Fruit fly (Drosophila melanogaster) ovary, adult (tissue): ENCODE data around the gene CG31751.

Experiments used
- CG17801 ChIP-seq: fragments of 200-800 bp; optimal IDR thresholded peaks from 2 replicates; lab custom pipeline; 2019; ENCODE audit warnings: missing biosample characterization, mild to moderate bottlenecking, missing genetic modification characterization, moderate library complexity; ENCODE audit not compliant: partially characterized antibody

The CG31751 gene

DNA sequence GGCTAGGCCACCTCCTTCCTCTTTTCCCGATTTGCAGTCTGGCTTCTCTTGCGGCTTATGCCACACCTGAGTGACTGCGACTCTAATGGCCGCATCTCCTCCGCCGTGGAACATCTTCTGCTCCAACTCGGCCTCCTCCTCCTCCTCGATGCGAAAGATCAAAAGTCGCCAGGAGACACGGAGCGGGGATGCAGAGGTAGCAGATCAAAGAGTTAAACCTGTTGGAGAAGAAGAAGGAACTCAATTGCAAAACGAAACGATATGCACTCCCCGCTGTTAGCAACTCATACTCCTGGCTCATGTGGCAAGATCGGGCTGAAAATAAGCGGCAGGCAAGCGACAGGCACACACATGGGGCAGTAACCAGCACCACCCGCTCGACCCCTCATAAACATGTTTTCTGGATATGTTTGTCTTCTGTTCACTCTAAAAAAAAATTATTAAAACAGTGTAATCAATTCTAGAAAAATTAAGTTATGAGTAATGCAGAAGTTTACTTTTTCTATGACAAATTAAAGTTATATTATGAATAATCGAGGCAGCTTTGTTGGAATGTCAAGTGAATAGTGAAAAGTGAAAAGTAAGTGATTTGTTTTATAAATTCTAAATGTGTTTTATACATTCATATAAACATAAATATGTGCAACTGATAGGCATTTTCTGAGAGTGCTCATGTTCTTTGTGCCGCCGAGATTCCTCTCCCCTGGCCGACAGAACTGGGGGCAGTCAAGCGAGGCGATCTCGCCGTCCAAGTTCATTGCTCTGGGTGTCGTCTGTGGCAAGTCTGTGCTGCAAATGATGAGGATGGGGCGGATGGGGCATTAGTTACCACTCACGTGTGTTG lies 12.1 kb upstream of the CG31751 start:
- TF ChIP-seq CG17801 (GFP tag; lab: Kevin White, UChicago) = no peak

DNA sequence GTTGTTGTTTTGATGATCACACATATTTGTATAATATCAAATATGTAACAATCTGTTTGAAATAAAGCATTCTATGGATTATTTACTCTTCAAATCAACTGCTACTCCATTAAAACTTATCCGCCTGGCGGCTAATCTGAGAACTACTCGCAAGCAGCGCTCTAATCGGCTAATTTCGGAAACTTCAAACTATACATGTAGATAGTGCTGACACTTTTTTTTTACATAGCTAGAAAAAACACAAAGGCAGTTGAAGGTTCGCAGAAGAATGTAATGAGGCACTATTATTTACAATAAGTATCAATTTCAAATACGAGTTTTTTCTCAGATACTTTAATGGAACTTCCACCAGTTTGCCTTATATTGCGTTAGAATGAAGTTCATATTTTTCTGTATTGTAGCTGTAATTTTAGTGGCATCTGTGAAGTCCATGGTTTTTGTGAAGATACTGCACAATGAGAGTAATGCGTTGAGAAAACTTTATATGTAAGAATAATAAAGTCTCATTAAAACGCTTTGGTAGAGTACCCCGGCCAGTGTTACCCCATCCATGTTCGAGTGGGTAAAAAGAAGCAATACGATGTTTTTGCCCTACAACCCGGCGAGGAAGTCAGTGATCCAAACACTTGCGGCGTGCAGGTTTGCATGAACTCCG lies 10.9 kb upstream of the CG31751 start:
- no peak for TF ChIP-seq CG17801 (GFP tag; lab: Kevin White, UChicago)

DNA sequence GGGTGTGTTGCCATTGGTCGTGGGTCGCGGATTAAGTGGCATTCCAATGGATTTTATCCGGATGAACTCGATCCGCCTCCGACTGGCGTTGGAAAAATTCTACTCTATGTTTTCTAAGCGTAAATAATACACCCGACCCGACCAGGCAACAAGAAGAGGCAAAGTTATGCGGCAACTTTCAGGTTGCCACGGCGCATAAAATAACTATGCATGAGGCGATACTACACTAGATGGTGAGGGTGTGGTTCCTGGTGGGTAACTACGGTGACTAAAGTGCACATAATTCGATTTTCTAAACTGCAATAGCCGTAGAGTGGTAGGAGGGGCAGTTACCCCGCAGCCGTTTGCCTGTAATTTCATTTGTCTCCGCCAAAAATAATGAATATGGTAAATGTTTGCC lies 5.9 kb upstream of the CG31751 start, which contains the start of gene CG43338:
TSS of gene CG43338 (minus strand) at position 101 of the 400 bp plus-strand sequence.
- no peak for TF ChIP-seq CG17801 (GFP tag; lab: Kevin White, UChicago)

DNA sequence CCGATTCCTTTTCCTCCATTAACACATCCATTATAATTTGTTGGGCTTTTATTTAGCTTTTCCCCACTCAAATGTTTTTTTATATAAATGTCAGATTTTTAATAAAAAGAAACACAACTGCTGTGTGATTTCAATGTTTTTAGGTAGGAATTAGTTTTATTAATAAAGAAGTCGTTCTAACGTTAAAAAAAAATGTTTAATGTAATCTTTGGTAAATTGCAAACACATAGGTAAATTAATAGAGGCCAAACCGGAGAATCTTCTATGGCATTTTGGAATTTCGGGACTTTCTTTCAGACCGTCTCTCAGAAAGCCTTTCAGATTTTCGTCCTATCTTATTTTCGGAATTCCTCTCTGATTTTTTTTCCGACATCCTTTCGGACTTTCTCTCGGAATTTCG lies 3.8 kb upstream of the CG31751 start, which contains the start of gene CG43339:
TSS of gene CG43339 (minus strand) at position 101 of the 400 bp plus-strand sequence.
- TF ChIP-seq CG17801 (GFP tag; lab: Kevin White, UChicago) = no peak

DNA sequence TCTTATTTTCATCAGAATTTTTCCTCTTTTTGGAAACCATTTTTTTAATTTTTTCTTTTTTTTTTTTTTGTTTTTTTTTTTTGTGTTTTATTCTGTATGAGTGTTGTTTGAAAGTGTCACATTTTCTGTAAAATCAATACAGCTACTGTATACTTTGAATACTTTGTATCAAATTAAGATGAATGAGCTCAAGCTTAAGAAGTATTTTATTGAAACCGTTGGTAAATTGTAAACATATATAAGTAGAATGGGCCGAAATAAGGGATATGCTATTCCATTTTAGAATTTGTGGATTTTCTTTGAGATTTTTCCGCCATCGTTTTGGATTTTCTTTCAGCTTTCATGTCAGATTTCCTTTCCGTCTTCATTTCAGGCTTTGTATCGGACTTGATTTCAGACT lies 2.0 kb upstream of the CG31751 start, which contains the start of gene Mst36Fb:
TSS of gene Mst36Fb (minus strand) at position 101 of the 400 bp plus-strand sequence.
- TF ChIP-seq CG17801 (GFP tag; lab: Kevin White, UChicago) = no peak

DNA sequence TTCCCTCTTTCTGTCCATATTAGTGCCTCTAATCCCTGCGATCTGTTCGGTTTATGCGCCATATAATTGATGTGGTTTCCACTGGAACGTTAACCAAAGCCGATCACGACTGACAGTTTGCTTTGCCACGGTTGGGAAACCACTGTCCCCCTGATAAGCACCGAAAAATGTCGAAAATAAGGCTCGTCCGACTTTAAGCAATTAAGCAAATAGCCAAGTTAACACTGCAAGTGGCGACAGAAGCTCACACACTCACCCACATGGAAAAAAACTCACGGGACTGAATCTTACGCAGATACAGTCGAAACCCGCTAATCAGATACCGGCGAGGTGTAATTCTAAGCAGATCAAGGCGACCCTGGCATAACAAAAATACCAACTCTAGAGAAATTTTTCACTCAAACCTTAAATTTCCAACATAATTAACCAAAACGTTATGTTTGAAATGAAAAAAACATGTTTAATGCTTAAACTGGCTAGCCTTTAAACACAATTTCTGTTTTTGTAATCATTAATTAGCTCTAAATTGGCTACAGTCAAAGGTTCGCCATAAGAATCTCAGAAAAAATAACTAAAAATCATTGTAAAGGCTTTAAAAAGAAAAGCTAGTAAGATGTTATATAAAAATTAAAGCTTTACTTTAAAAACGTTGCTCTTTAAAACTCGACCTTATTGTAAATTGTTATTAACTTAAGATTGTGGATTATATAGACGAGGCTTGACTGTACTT lies 1.1 kb downstream of the CG31751 start:
- no peak for TF ChIP-seq CG17801 (GFP tag; lab: Kevin White, UChicago)

DNA sequence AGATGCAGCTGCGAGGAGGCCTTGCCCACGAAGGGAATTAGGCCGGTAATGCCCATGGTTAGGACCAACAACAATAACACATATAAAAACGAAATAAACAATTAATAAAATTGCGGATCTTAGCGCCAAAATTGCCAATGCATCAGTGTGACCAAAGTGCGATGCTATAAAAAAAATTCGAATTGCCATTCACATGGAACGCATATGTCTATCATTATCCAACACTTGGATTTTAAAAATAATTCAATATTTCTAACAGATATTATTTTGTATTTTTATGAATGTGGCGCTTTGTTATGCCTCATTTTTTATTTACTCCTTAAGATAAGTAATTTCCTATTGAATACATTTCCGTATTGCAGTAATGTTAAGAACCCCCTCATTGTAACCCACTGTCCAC lies 4.9 kb downstream of the CG31751 start, which contains the start of gene tos:
TSS of gene tos (minus strand) at position 173 of the 400 bp plus-strand sequence.
- no peak for TF ChIP-seq CG17801 (GFP tag; lab: Kevin White, UChicago)

DNA sequence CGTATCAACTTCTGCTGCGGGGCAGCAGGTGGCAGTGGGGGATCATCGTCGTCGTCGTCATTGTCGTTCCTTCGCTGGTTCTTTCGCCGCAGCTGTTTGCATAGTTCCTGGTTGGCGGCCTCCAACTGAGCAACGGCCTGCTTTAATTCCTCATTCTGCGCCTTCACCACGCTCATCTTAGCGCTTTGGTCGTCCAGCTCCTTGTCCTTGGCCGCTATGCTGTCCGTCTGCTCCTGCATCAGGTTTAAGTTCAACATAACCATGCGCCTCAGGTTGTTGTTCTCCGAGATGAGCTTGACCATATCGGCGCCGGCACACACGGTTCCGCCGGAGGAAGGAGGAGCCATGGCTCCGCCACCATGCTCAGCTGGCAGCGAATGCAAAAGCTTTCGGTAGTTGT lies 10.8 kb downstream of the CG31751 start:
- TF ChIP-seq CG17801 (GFP tag; lab: Kevin White, UChicago) = no peak

DNA sequence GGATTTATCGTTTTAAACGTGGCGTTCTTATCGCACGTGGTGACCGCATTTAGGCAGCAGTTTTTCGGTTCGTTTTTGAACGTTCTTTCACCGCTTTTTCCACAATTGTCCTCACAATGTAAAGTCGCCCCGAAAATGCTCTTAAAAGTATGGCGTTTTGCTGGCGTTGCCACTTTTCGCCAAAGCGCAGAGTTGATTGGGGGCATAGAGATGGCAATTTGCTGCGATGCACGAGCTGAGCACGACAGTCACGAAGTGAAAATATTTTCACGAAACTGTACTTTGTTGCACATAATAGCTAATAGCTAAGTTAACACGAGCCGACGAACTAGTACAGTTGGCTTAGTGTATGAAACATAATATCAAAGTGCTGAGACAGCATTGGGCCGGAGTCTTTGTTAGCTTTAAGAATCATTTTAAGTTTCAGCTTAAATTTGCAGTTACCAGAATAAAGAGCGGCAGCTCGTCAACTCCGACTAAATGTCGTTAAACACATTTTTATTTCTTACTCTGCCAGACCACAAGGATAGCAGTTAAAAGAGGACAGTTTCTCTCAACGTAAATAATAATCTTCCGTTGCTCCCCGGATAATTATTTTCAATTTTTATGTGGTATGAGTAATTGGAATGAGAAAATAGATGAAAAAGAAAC lies 11.8 kb downstream of the CG31751 start, which contains the start of gene msl-1:
TSS of gene msl-1 (minus strand) at position 155 of the 651 bp plus-strand sequence.
- TF ChIP-seq CG17801 (GFP tag; lab: Kevin White, UChicago) = peak; percentile 0

DNA sequence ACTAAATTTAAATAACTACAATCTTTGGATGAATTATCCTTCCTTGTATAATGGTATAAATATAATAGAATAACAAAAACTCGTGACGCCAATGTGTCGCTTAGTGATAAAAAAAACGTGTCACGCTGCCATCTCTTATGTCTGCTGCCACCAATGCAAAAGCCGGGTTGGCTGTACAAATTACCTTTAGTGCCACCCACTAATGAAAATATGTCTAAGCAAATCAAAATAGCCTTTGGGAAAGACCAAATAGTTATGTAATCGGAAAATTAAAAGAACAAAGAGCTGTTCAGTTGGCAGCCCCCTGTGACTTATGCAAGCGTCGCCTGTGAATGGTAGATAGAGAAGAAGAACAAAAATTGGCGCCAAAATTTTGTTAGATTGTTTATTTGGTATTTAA lies 12.4 kb downstream of the CG31751 start, which contains the start of gene CG10336:
TSS of gene CG10336 (plus strand) at position 153 of the 400 bp plus-strand sequence.
- TF ChIP-seq CG17801 (GFP tag; lab: Kevin White, UChicago) = no peak

DNA sequence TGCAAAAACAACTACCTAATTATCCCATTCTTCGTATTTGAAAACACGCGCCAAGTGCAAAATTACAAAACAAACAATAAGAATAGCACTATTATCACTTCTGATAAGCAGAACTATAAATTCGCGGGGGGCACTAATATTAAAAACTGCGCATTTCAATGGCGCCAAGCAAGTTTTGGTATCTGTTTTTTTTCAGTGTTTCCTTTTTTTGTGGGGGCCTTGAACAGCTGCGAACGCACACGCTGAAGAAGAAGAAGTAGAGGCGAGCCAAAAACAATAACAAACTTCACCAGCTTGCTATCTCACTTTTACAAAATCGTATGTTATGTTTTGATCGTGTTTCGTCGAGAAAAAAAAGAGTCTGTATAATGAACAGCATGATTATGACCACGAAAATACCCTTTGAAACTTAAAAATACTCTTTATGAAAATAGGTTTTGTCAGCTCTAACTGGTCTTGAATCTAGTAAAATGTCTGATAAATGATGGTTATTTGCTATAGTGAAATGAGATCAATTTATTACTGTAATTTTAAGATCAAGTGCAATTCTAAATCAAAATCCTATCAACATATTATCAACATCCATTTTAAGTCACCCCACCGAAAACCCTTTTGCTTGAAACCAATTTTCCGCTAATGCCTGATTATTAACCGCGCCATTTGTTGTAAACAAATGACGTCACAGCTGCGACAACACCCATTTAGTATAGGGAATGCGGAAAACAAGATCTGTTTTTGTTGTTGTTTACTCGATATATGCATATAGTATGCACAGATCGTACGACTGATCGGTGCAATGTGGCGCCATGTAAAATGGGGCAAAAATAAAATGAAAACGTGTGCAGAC lies 17.1 kb downstream of the CG31751 start:
- peak; percentile 94 for TF ChIP-seq CG17801 (GFP tag; lab: Kevin White, UChicago)

DNA sequence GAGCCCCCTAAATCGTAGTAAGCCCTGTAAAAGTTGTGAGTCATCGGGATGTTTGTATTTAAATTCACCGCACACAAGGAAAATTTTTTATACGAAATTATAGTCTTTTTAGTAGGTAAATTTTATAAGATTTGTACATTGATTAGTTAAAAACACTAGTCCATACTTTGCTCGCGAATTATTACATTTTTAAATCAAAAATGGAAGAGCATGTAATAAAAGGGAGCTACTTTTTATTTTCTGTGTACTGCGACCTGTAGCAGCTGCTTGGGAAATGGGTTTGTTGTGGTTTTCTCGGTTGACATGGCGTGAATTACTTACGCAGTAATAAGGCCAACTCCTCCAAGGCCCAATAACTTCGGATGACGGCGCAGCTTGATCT lies 17.7 kb downstream of the CG31751 start:
- TF ChIP-seq CG17801 (GFP tag; lab: Kevin White, UChicago) = no peak

DNA sequence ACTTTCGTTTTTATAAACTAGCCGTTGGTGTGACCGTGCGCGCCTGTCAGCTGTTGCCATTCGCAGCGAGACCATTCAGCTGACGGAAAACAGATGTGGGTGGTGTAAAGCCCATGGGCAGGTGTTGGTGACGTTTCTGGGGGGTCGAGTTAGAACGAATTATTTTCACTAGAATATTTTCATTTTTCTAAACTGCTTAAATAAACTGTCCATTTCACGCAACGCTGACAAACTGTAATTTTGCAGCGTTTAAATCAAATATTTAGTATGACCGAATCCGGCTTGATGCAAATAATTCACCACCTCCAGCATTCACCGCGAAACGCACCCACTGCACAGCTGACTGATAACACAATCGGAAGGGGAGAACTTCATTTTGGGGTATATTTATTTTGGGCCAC lies 18.4 kb downstream of the CG31751 start, which contains the start of the genes CG10383 and CG10338:
TSS of gene CG10383 (minus strand) at position 199 of the 401 bp plus-strand sequence.
TSS of gene CG10338 (plus strand) at position 261 of the 401 bp plus-strand sequence.
- peak; percentile 68 for TF ChIP-seq CG17801 (GFP tag; lab: Kevin White, UChicago)
